Fruit fly (Drosophila melanogaster): ENCODE measurements around the gene Pkc98E.

- no peak for TF ChIP-seq fd59A (GFP tag; optimal IDR thresholded peaks at IDR 0.05)
- TF ChIP-seq svp (GFP tag), result no peak
- TF ChIP-seq fd85E (GFP tag; optimal IDR thresholded peaks at IDR 0.05), result no peak
- no peak for TF ChIP-seq CG6163 (GFP tag; IDR thresholded peaks at IDR 0.05)
- no peak for TF ChIP-seq net (GFP tag; optimal IDR thresholded peaks at IDR 0.05)
- no peak for TF ChIP-seq Eip93F (GFP tag; optimal IDR thresholded peaks at IDR 0.05)
- no peak for TF ChIP-seq esn (GFP tag; optimal IDR thresholded peaks at IDR 0.05)
- TF ChIP-seq CG7368 (GFP tag; optimal IDR thresholded peaks at IDR 0.05), result no peak
- no peak for TF ChIP-seq CG8319 (GFP tag; optimal IDR thresholded peaks at IDR 0.05)
- TF ChIP-seq Smox (GFP tag; optimal IDR thresholded peaks at IDR 0.05), result no peak
- peak; percentile 83 for TF ChIP-seq fkh (GFP tag; optimal IDR thresholded peaks at IDR 0.05)
- TF ChIP-seq spab (GFP tag; optimal IDR thresholded peaks at IDR 0.05), result no peak
- TF ChIP-seq pdm3 (GFP tag; optimal IDR thresholded peaks at IDR 0.05), result no peak
- no peak for TF ChIP-seq acj6 (GFP tag; optimal IDR thresholded peaks at IDR 0.05)
These were observed 27.3 kb downstream of the Pkc98E start for dm6 chr3R:29066285-29066684.
